Fruit fly (Drosophila melanogaster): ENCODE data around the gene CG17129.

Gene CG17129

DNA sequence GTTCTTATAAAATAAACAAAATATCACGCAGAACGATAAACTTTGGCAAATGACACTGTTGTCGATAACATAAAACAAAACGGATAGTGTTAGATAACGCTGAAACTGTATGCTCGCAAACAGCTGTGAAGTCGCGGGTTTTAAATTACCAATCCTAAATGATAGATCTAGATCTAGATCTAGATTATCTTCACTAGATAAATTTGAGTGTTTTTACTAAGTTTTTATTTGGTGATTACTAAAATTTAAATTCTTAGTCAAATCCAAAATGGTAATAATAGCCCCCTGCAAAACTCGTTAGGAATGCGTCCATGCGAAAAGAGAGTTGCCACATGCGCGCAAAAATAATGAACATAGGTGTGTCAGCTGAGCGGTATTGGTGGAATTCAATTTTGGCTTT lies 26.1 kb downstream of the CG17129 start, which contains the start of the genes MED30 and Rev1 (continued):
- TF ChIP-seq Pdp1 (GFP tag; optimal IDR thresholded peaks at IDR 0.05) = peak; percentile 94 to 96
- TF ChIP-seq gfzf (GFP tag; optimal IDR thresholded peaks at IDR 0.05) = peak; percentile 48
- peak; percentile 72 for TF ChIP-seq sim (GFP tag; IDR thresholded peaks at IDR 0.05)
- TF ChIP-seq Hr39 (optimal IDR thresholded peaks at IDR 0.05) = no peak
- peak; percentile 70 for TF ChIP-seq Dref (GFP tag; IDR thresholded peaks at IDR 0.05)
- peak; percentile 85 for TF ChIP-seq CG31388 (GFP tag; optimal IDR thresholded peaks at IDR 0.05)
- TF ChIP-seq CG3163 (GFP tag; optimal IDR thresholded peaks at IDR 0.05) = peak; percentile 89
- TF ChIP-seq CG17359 (tag; optimal IDR thresholded peaks at IDR 0.05) = peak; percentile 92
- TF ChIP-seq CG1792 (GFP tag; optimal IDR thresholded peaks at IDR 0.05) = peak; percentile 93
- peak; percentile 100 for TF ChIP-seq Ets65A (GFP tag)
- TF ChIP-seq CG3995 (GFP tag; optimal IDR thresholded peaks at IDR 0.05) = peak; percentile 90
- TF ChIP-seq gcm2 (GFP tag; optimal IDR thresholded peaks at IDR 0.05) = peak; percentile 88
- TF ChIP-seq Hand (GFP tag; optimal IDR thresholded peaks at IDR 0.05) = peak; percentile 78
- TF ChIP-seq NC2β (GFP tag; optimal IDR thresholded peaks at IDR 0.05) = peak; percentile 96
- TF ChIP-seq CoRest (tag; optimal IDR thresholded peaks at IDR 0.05) = peak; percentile 92
- no peak for TF ChIP-seq Stat92E (GFP tag; optimal IDR thresholded peaks at IDR 0.05)
- TF ChIP-seq CG13775 (GFP tag; optimal IDR thresholded peaks at IDR 0.05) = peak; percentile 89
- TF ChIP-seq sna (GFP tag; IDR thresholded peaks at IDR 0.05; ENCODE audit: partially characterized antibody) = peak; percentile 59; the same call in 1 of the 2 replicates
- TF ChIP-seq peb (GFP tag; IDR thresholded peaks at IDR 0.05) = peak; percentile 73
- TF ChIP-seq CG12071 (GFP tag; optimal IDR thresholded peaks at IDR 0.05) = peak; percentile 86
- TF ChIP-seq Hey (tag; optimal IDR thresholded peaks at IDR 0.05) = peak; percentile 61
- TF ChIP-seq Xrp1 (GFP tag; IDR thresholded peaks at IDR 0.05) = peak; percentile 93
- peak; percentile 81 for TF ChIP-seq salm (tag; optimal IDR thresholded peaks at IDR 0.05)
- peak; percentile 13; the same call in 1 of the 2 replicates for TF ChIP-seq Gsc (GFP tag; IDR thresholded peaks at IDR 0.05)
- TF ChIP-seq mirr (GFP tag; optimal IDR thresholded peaks at IDR 0.05) = peak; percentile 87
- peak; percentile 91 for TF ChIP-seq lmd (GFP tag; IDR thresholded peaks at IDR 0.05)
- TF ChIP-seq prd (optimal IDR thresholded peaks at IDR 0.05) = no peak
- peak; percentile 91 for TF ChIP-seq prd (GFP tag; IDR thresholded peaks at IDR 0.05)
- peak; percentile 67 for TF ChIP-seq GATAe (GFP tag; conservative IDR thresholded peaks at IDR 0.05)
- peak; percentile 85 for TF ChIP-seq CG10979 (tag; optimal IDR thresholded peaks at IDR 0.05)
- TF ChIP-seq nerfin-2 (GFP tag; IDR thresholded peaks at IDR 0.05; ENCODE audit: partially characterized antibody) = peak; percentile 47; the same call in 1 of the 2 replicates
- peak; percentile 84 for TF ChIP-seq seq (GFP tag; IDR thresholded peaks at IDR 0.05)
- peak; percentile 93 for TF ChIP-seq lbe (GFP tag; optimal IDR thresholded peaks at IDR 0.05)
- peak; percentile 96 for TF ChIP-seq Hmr (GFP tag; optimal IDR thresholded peaks at IDR 0.05)
- TF ChIP-seq CG14441 (GFP tag; IDR thresholded peaks at IDR 0.05) = peak; percentile 91
- TF ChIP-seq CG8388 (GFP tag; optimal IDR thresholded peaks at IDR 0.05) = peak; percentile 86
- no peak for TF ChIP-seq odd (GFP tag; optimal IDR thresholded peaks at IDR 0.05)
- peak; percentile 82 for TF ChIP-seq CG7271 (tag; optimal IDR thresholded peaks at IDR 0.05)
- peak; percentile 41; the same call in 1 of the 2 replicates for TF ChIP-seq Bgb (GFP tag; IDR thresholded peaks at IDR 0.05; ENCODE audit: partially characterized antibody)
- TF ChIP-seq Usf (GFP tag; optimal IDR thresholded peaks at IDR 0.05) = peak; percentile 73
- peak; percentile 97 for TF ChIP-seq Xbp1 (GFP tag; optimal IDR thresholded peaks at IDR 0.05)
- peak; percentile 89 for TF ChIP-seq CG16779 (GFP tag; IDR thresholded peaks at IDR 0.05)
- peak; percentile 75 for TF ChIP-seq CG7928 (GFP tag; optimal IDR thresholded peaks at IDR 0.05)
- peak; percentile 67 for TF ChIP-seq CG10431 (GFP tag; optimal IDR thresholded peaks at IDR 0.05)
- TF ChIP-seq Trl (optimal IDR thresholded peaks at IDR 0.05) = no peak
- peak; percentile 98 for TF ChIP-seq Trl (GFP tag; optimal IDR thresholded peaks at IDR 0.05)
- TF ChIP-seq Jarid2 (GFP tag; optimal IDR thresholded peaks at IDR 0.05) = peak; percentile 59
- TF ChIP-seq CG14710 (tag; optimal IDR thresholded peaks at IDR 0.05) = peak; percentile 93
- peak; percentile 79 for TF ChIP-seq aop (GFP tag; IDR thresholded peaks at IDR 0.05)
- TF ChIP-seq CTCF (GFP tag; optimal IDR thresholded peaks at IDR 0.05) = peak; percentile 48
- TF ChIP-seq D (optimal IDR thresholded peaks at IDR 0.05) = no peak
- TF ChIP-seq D (GFP tag; optimal IDR thresholded peaks at IDR 0.05) = peak; percentile 80
